Fruit fly (Drosophila melanogaster) whole organism, prepupa: ENCODE data around the gene Smyd4-2.

Experiments
- Blimp-1 ChIP-seq: fragments of 200-800 bp; sonication (Bioruptor generic); optimal IDR thresholded peaks from 3 replicates; lab custom pipeline; 2017; ENCODE audit warnings: missing biosample characterization, missing genetic modification characterization, mild to moderate bottlenecking, moderate library complexity, missing genetic modification reagents
- CG10631 ChIP-seq: fragments of 200-800 bp; sonication (Bioruptor generic); optimal IDR thresholded peaks from 2 replicates; lab custom pipeline; 2016; ENCODE audit warnings: missing biosample characterization, missing genetic modification characterization
- CG1621 ChIP-seq: fragments of 200-800 bp; sonication (Bioruptor generic); optimal IDR thresholded peaks from 3 replicates; lab custom pipeline; 2018; ENCODE audit warnings: missing biosample characterization, mild to moderate bottlenecking, missing genetic modification characterization
- CG9139 ChIP-seq: fragments of 200-800 bp; sonication (Bioruptor generic); optimal IDR thresholded peaks from 3 replicates; lab custom pipeline; 2017; ENCODE audit warnings: missing biosample characterization, mild to moderate bottlenecking, missing genetic modification characterization
- Lpt ChIP-seq: fragments of 200-800 bp; sonication (Bioruptor generic); optimal IDR thresholded peaks from 3 replicates; lab custom pipeline; 2016; ENCODE audit warnings: missing biosample characterization, missing genetic modification characterization
- Sox102F ChIP-seq: fragments of 200-800 bp; sonication (Bioruptor generic); optimal IDR thresholded peaks from 2 replicates; lab custom pipeline; 2016; ENCODE audit warnings: missing biosample characterization, mild to moderate bottlenecking, missing genetic modification characterization
- cyc ChIP-seq: fragments of 200-800 bp; sonication (Bioruptor generic); optimal IDR thresholded peaks from 3 replicates; lab custom pipeline; 2016; ENCODE audit warnings: missing biosample characterization, missing genetic modification characterization
- salr ChIP-seq, 2 experiments: fragments of 200-800 bp; sonication (Bioruptor generic); optimal IDR thresholded peaks; 3 replicates each; lab custom pipeline; 2016 to 2018; ENCODE audit warnings: missing biosample characterization in 2 of 2, missing genetic modification characterization in 2 of 2, mild to moderate bottlenecking in 1 of 2
- ss ChIP-seq, 2 experiments: fragments of 200-800 bp; sonication (Bioruptor generic); optimal IDR thresholded peaks; 2 replicates in 1 of 2; 3 replicates in 1 of 2; lab custom pipeline; 2017 to 2018; ENCODE audit warnings: mild to moderate bottlenecking in 2 of 2, missing biosample characterization in 2 of 2, missing genetic modification characterization in 2 of 2, moderate library complexity in 1 of 2

- TF ChIP-seq CG1621 (tag; lab: Kevin White, UChicago) (peak; percentile 0), CG10631 (no peak), Blimp-1 (GFP tag; lab: Kevin White, UChicago) (no peak), CG9139 (GFP tag; lab: Kevin White, UChicago) (no peak), Sox102F (GFP tag; lab: Kevin White, UChicago) (no peak), ss (GFP tag; optimal IDR thresholded peaks at IDR 0.05; lab: Kevin White, UChicago) (no peak), Lpt (GFP tag; lab: Kevin White, UChicago) (no peak), cyc (GFP tag; lab: Kevin White, UChicago) (no peak), salr (GFP tag; optimal IDR thresholded peaks at IDR 0.05; lab: Kevin White, UChicago) (no peak)
Observed at dm6 chr3L:12411214-12411685, 9.5 kb upstream of the Smyd4-2 start.
